Fruit fly (Drosophila melanogaster) whole organism, embryonic: ENCODE results near the gene CG16965.

Experiments
- Antp ChIP-seq: fragments of 200-800 bp; sonication (Bioruptor generic); optimal IDR thresholded peaks from 3 replicates; lab custom pipeline; 2016; ENCODE audit warnings: missing biosample characterization, missing genetic modification characterization
- B-H1 ChIP-seq: fragments of 200-800 bp; sonication (Bioruptor generic); IDR thresholded peaks from 3 replicates; pipeline ENCODE4 v1.3.6; 2022; ENCODE audit warnings: missing biosample characterization, missing genetic modification characterization
- CG10565 ChIP-seq: fragments of 200-800 bp; sonication (Bioruptor generic); optimal IDR thresholded peaks from 3 replicates; lab custom pipeline; 2016; ENCODE audit warnings: missing biosample characterization, mild to moderate bottlenecking, missing genetic modification characterization
- CG10959 ChIP-seq: fragments of 200-800 bp; sonication (Bioruptor generic); IDR thresholded peaks from 2 replicates; pipeline ENCODE4 v1.3.6; 2022; ENCODE audit warnings: missing biosample characterization, missing genetic modification characterization
- CG12104 ChIP-seq: fragments of 200-800 bp; sonication (Bioruptor generic); optimal IDR thresholded peaks from 3 replicates; lab custom pipeline; 2016; ENCODE audit warnings: missing biosample characterization, missing genetic modification characterization
- CG14860 ChIP-seq: fragments of 200-800 bp; sonication (Bioruptor generic); IDR thresholded peaks from 3 replicates; pipeline ENCODE4 v1.3.6; 2022; ENCODE audit warnings: missing biosample characterization, missing genetic modification characterization; ENCODE audit not compliant: partially characterized antibody
- CG14965 ChIP-seq: fragments of 200-800 bp; sonication (Bioruptor generic); optimal IDR thresholded peaks from 2 replicates; lab custom pipeline; 2016; ENCODE audit warnings: missing biosample characterization, missing genetic modification characterization, borderline replicate concordance
- CG1529 ChIP-seq: fragments of 200-800 bp; sonication (Bioruptor generic); optimal IDR thresholded peaks from 3 replicates; lab custom pipeline; 2018; ENCODE audit warnings: missing biosample characterization, missing genetic modification characterization
- CG1603 ChIP-seq: fragments of 200-800 bp; sonication (Bioruptor generic); optimal IDR thresholded peaks from 2 replicates; lab custom pipeline; 2019; ENCODE audit warnings: missing biosample characterization, mild to moderate bottlenecking, missing genetic modification characterization, moderate library complexity
- CG16815 ChIP-seq: fragments of 200-800 bp; sonication (Bioruptor generic); optimal IDR thresholded peaks from 3 replicates; lab custom pipeline; 2017; ENCODE audit warnings: missing biosample characterization, mild to moderate bottlenecking, missing genetic modification characterization
- CG17186 ChIP-seq: fragments of 200-800 bp; sonication (Bioruptor generic); optimal IDR thresholded peaks from 3 replicates; lab custom pipeline; 2017; ENCODE audit warnings: missing biosample characterization, missing genetic modification reagents, missing genetic modification characterization
- CG17359 ChIP-seq: fragments of 200-800 bp; sonication (Bioruptor generic); optimal IDR thresholded peaks from 3 replicates; lab custom pipeline; 2018; ENCODE audit warnings: missing biosample characterization, mild to moderate bottlenecking, missing genetic modification characterization, moderate library complexity
- CG17361 ChIP-seq: fragments of 200-800 bp; sonication (Bioruptor generic); IDR thresholded peaks from 3 replicates; pipeline ENCODE4 v1.3.6; 2022; ENCODE audit warnings: missing biosample characterization, missing genetic modification characterization
- CG17829 ChIP-seq: fragments of 200-800 bp; optimal IDR thresholded peaks from 2 replicates; lab custom pipeline; 2019; ENCODE audit warnings: missing biosample characterization, mild to moderate bottlenecking, missing genetic modification characterization, moderate library complexity
- CG3065 ChIP-seq: fragments of 200-800 bp; sonication (Bioruptor generic); optimal IDR thresholded peaks from 2 replicates; lab custom pipeline; 2016; ENCODE audit warnings: missing biosample characterization, missing genetic modification characterization
- CG31365 ChIP-seq: fragments of 200-800 bp; sonication (Bioruptor generic); optimal IDR thresholded peaks from 2 replicates; lab custom pipeline; 2018; ENCODE audit warnings: missing biosample characterization, mild to moderate bottlenecking, missing genetic modification characterization
- CG3163 ChIP-seq: fragments of 200-800 bp; sonication (Bioruptor generic); optimal IDR thresholded peaks from 3 replicates; lab custom pipeline; 2016; ENCODE audit warnings: missing biosample characterization, missing genetic modification characterization
- CG33213 ChIP-seq: fragments of 200-800 bp; sonication (Bioruptor generic); optimal IDR thresholded peaks from 3 replicates; lab custom pipeline; 2016; ENCODE audit warnings: missing biosample characterization, missing genetic modification characterization
- CG3995 ChIP-seq: fragments of 200-800 bp; sonication (Bioruptor generic); optimal IDR thresholded peaks from 3 replicates; lab custom pipeline; 2016; ENCODE audit warnings: missing biosample characterization, missing genetic modification characterization
- CG4328 ChIP-seq: fragments of 200-800 bp; sonication (Bioruptor generic); optimal IDR thresholded peaks from 3 replicates; lab custom pipeline; 2017; ENCODE audit warnings: missing biosample characterization, missing genetic modification reagents, missing genetic modification characterization
- CG43689 ChIP-seq: fragments of 200-800 bp; sonication (Bioruptor generic); IDR thresholded peaks from 2 replicates; pipeline ENCODE4 v1.3.6; 2022; ENCODE audit warnings: missing biosample characterization, missing genetic modification characterization
- CG4707 ChIP-seq: fragments of 200-800 bp; sonication (Bioruptor generic); optimal IDR thresholded peaks from 2 replicates; lab custom pipeline; 2018; ENCODE audit warnings: missing biosample characterization, mild to moderate bottlenecking, missing genetic modification characterization, moderate library complexity
- CG5953 ChIP-seq: fragments of 200-800 bp; sonication (Bioruptor generic); IDR thresholded peaks from 2 replicates; pipeline ENCODE4 v1.3.6; 2022; ENCODE audit warnings: missing biosample characterization, missing genetic modification characterization
- CG6175 ChIP-seq: fragments of 200-800 bp; sonication (Bioruptor generic); IDR thresholded peaks from 3 replicates; pipeline ENCODE4 v1.3.6; 2022; ENCODE audit warnings: missing biosample characterization, missing genetic modification characterization
- CG7556 ChIP-seq: fragments of 200-800 bp; sonication (Bioruptor generic); optimal IDR thresholded peaks from 2 replicates; lab custom pipeline; 2017; ENCODE audit warnings: missing biosample characterization, mild to moderate bottlenecking, missing genetic modification characterization
- CG8478 ChIP-seq: fragments of >200 bp; optimal IDR thresholded peaks from 2 replicates; lab custom pipeline; 2018
- CG8944 ChIP-seq: fragments of 200-800 bp; sonication (Bioruptor generic); optimal IDR thresholded peaks from 3 replicates; lab custom pipeline; 2016; ENCODE audit warnings: missing biosample characterization, missing genetic modification characterization
- D ChIP-seq, 2 experiments: fragments of 200-800 bp in 1 of 2; fragments of >200 bp in 1 of 2; sonication (Bioruptor generic) in 1 of 2; optimal IDR thresholded peaks; 2 replicates in 1 of 2; 3 replicates in 1 of 2; lab custom pipeline; 2017; ENCODE audit warnings: mild to moderate bottlenecking in 1 of 2, missing biosample characterization in 1 of 2, missing genetic modification characterization in 1 of 2, missing genetic modification reagents in 1 of 2
- D19A ChIP-seq: fragments of 200-800 bp; optimal IDR thresholded peaks from 3 replicates; lab custom pipeline; 2019; ENCODE audit warnings: missing biosample characterization, mild to moderate bottlenecking, missing genetic modification characterization, moderate library complexity
- HLHmδ ChIP-seq: fragments of 200-800 bp; sonication (Bioruptor generic); optimal IDR thresholded peaks from 2 replicates; lab custom pipeline; 2018; ENCODE audit warnings: missing biosample characterization, mild to moderate bottlenecking, missing genetic modification characterization, moderate library complexity
- Hmx ChIP-seq: fragments of 200-800 bp; sonication (Bioruptor generic); optimal IDR thresholded peaks from 2 replicates; lab custom pipeline; 2016; ENCODE audit warnings: missing biosample characterization, missing genetic modification characterization
- Nf-YA ChIP-seq: fragments of 200-800 bp; sonication (Bioruptor generic); IDR thresholded peaks from 2 replicates; pipeline ENCODE4 v1.3.6; 2022; ENCODE audit warnings: missing biosample characterization, missing genetic modification characterization
- Nf-YB ChIP-seq: fragments of 200-800 bp; sonication (Bioruptor generic); optimal IDR thresholded peaks from 3 replicates; lab custom pipeline; 2019; ENCODE audit warnings: missing biosample characterization, mild to moderate bottlenecking, missing genetic modification characterization, moderate library complexity
- Stat92E ChIP-seq, 3 experiments: fragments of >200 bp in 2 of 3; fragments of 200-800 bp in 1 of 3; sonication (Bioruptor generic) in 1 of 3; optimal IDR thresholded peaks; 2 replicates each; lab custom pipeline; 2017 to 2019; ENCODE audit warnings: missing biosample characterization in 3 of 3, missing genetic modification characterization in 3 of 3, mild to moderate bottlenecking in 1 of 3, moderate library complexity in 1 of 3
- ac ChIP-seq: fragments of 200-800 bp; sonication (Bioruptor generic); optimal IDR thresholded peaks from 3 replicates; lab custom pipeline; 2017; ENCODE audit warnings: missing biosample characterization, mild to moderate bottlenecking, missing genetic modification characterization
- bsh ChIP-seq, 2 experiments: fragments of 200-800 bp; sonication (Bioruptor generic); optimal IDR thresholded peaks; 2 replicates each; lab custom pipeline; 2017 to 2018; ENCODE audit warnings: mild to moderate bottlenecking in 2 of 2, missing biosample characterization in 2 of 2, missing genetic modification characterization in 2 of 2, moderate library complexity in 1 of 2
- danr ChIP-seq: fragments of 200-800 bp; sonication (Bioruptor generic); IDR thresholded peaks from 2 replicates; pipeline ENCODE4 v1.3.6; 2022; ENCODE audit warnings: missing biosample characterization, missing genetic modification characterization
- fd64A ChIP-seq: fragments of 200-800 bp; sonication (Bioruptor generic); optimal IDR thresholded peaks from 3 replicates; lab custom pipeline; 2018; ENCODE audit warnings: missing biosample characterization, mild to moderate bottlenecking, missing genetic modification characterization
- fu2 ChIP-seq: fragments of 200-800 bp; sonication (Bioruptor generic); optimal IDR thresholded peaks from 2 replicates; lab custom pipeline; 2016; ENCODE audit warnings: missing biosample characterization, missing genetic modification characterization
- mam ChIP-seq: fragments of 200-800 bp; sonication (Bioruptor generic); optimal IDR thresholded peaks from 3 replicates; lab custom pipeline; 2016; ENCODE audit warnings: missing biosample characterization, missing genetic modification characterization
- odd ChIP-seq: fragments of 200-800 bp; sonication (Bioruptor generic); optimal IDR thresholded peaks from 2 replicates; lab custom pipeline; 2017; ENCODE audit warnings: missing biosample characterization, mild to moderate bottlenecking, missing genetic modification characterization
- sc ChIP-seq, 3 experiments: fragments of >200 bp in 2 of 3; fragments of 200-800 bp in 1 of 3; sonication (Bioruptor generic) in 1 of 3; optimal IDR thresholded peaks; 2 replicates in 2 of 3; 3 replicates in 1 of 3; lab custom pipeline; 2017; ENCODE audit warnings: mild to moderate bottlenecking in 1 of 3, missing biosample characterization in 1 of 3, missing genetic modification characterization in 1 of 3, missing genetic modification reagents in 1 of 3
- shn ChIP-seq: fragments of 200-800 bp; sonication (Bioruptor generic); optimal IDR thresholded peaks from 3 replicates; lab custom pipeline; 2016; ENCODE audit warnings: missing biosample characterization, missing genetic modification characterization
- slbo ChIP-seq: fragments of 200-800 bp; sonication (Bioruptor generic); IDR thresholded peaks from 2 replicates; pipeline ENCODE4 v1.3.6; 2022; ENCODE audit warnings: missing biosample characterization, missing genetic modification characterization
- slp2 ChIP-seq: fragments of 200-800 bp; sonication (Bioruptor generic); optimal IDR thresholded peaks from 2 replicates; lab custom pipeline; 2016; ENCODE audit warnings: missing biosample characterization, missing genetic modification characterization
- sqz ChIP-seq: fragments of 200-800 bp; sonication (Bioruptor generic); optimal IDR thresholded peaks from 3 replicates; lab custom pipeline; 2018; ENCODE audit warnings: missing biosample characterization, mild to moderate bottlenecking, missing genetic modification characterization
- sr ChIP-seq: fragments of 200-800 bp; sonication (Bioruptor generic); IDR thresholded peaks from 3 replicates; pipeline ENCODE4 v1.3.6; 2022; ENCODE audit warnings: missing biosample characterization, missing genetic modification characterization
- zen ChIP-seq: fragments of 200-800 bp; sonication (Bioruptor generic); optimal IDR thresholded peaks from 3 replicates; lab custom pipeline; 2018; ENCODE audit warnings: missing biosample characterization, mild to moderate bottlenecking, missing genetic modification characterization, moderate library complexity

The CG16965 gene

dm6 chr2L:12010877-12011666 lies 29.7 kb downstream of the CG16965 start (continued):
- TF ChIP-seq CG17186 (GFP tag; lab: Kevin White, UChicago) (peak; percentile 32), shn (peak; percentile 78), B-H1 (GFP tag; lab: Robert Waterston, UW) (no peak), fd64A (GFP tag; lab: Kevin White, UChicago) (no peak), CG14965 (GFP tag; lab: Kevin White, UChicago) (no peak), CG17361 (GFP tag; lab: Robert Waterston, UW) (no peak), CG14860 (GFP tag; lab: Robert Waterston, UW) (no peak), CG31365 (tag; lab: Kevin White, UChicago) (peak; percentile 67), D (optimal IDR thresholded peaks at IDR 0.05; lab: Kevin White, UChicago) (no peak), D (GFP tag; optimal IDR thresholded peaks at IDR 0.05; lab: Kevin White, UChicago) (peak; percentile 78), CG33213 (GFP tag; lab: Kevin White, UChicago) (no peak), CG4707 (GFP tag; lab: Kevin White, UChicago) (no peak), sqz (GFP tag; lab: Kevin White, UChicago) (peak; percentile 59), D19A (peak; percentile 83), Stat92E (GFP tag; optimal IDR thresholded peaks at IDR 0.05; lab: Kevin White, UChicago) (no peak), CG1603 (tag; lab: Kevin White, UChicago) (peak; percentile 92), CG17829 (tag; lab: Kevin White, UChicago) (peak; percentile 91), CG43689 (no peak), CG8478 (lab: Kevin White, UChicago) (peak; percentile 92), CG5953 (GFP tag; lab: Robert Waterston, UW) (no peak), CG7556 (GFP tag; lab: Kevin White, UChicago) (peak; percentile 95), CG6175 (no peak), sc (optimal IDR thresholded peaks at IDR 0.05; lab: Kevin White, UChicago) (no peak), sc (GFP tag; optimal IDR thresholded peaks at IDR 0.05; lab: Kevin White, UChicago) (peak; percentile 75), slbo (GFP tag; lab: Robert Waterston, UW) (no peak), CG1529 (GFP tag; lab: Kevin White, UChicago) (peak; percentile 77), CG3065 (GFP tag; lab: Kevin White, UChicago) (peak; percentile 66), ac (GFP tag; lab: Kevin White, UChicago) (peak; percentile 51), HLHmδ (GFP tag; lab: Kevin White, UChicago) (peak; percentile 61), CG8944 (peak; percentile 59), Hmx (GFP tag; lab: Kevin White, UChicago) (peak; percentile 50), CG10565 (no peak), mam (GFP tag; lab: Kevin White, UChicago) (peak; percentile 81), sr (GFP tag; lab: Robert Waterston, UW) (no peak), CG3163 (GFP tag; lab: Kevin White, UChicago) (no peak), danr (no peak), odd (GFP tag; lab: Kevin White, UChicago) (peak; percentile 50), CG3995 (GFP tag; lab: Kevin White, UChicago) (peak; percentile 73), CG16815 (GFP tag; lab: Kevin White, UChicago) (peak; percentile 89), CG12104 (peak; percentile 68), Nf-YB (GFP tag; lab: Kevin White, UChicago) (no peak), CG10959 (GFP tag; lab: Robert Waterston, UW) (no peak), CG4328 (peak; percentile 94), zen (tag; lab: Kevin White, UChicago) (peak; percentile 92), Antp (peak; percentile 38), bsh (GFP tag; optimal IDR thresholded peaks at IDR 0.05; lab: Kevin White, UChicago) (peak; percentile 55 to 90), slp2 (GFP tag; lab: Kevin White, UChicago) (peak; percentile 73), Nf-YA (GFP tag; lab: Robert Waterston, UW) (no peak), fu2 (GFP tag; lab: Kevin White, UChicago) (peak; percentile 75), CG17359 (tag; lab: Kevin White, UChicago) (peak; percentile 84)
